Worm (Caenorhabditis elegans) whole organism, L4 larva: ENCODE data around the gene srh-183.
A peak's percentile ranks its signal among the peaks of the same experiment; 100 is the strongest.

Source experiments
- F44E2.7 ChIP-seq: fragments of 200-800 bp; sonication (Bioruptor generic); IDR thresholded peaks from 2 replicates; pipeline ENCODE4 v2.1.2; 2022; ENCODE audit warnings: missing genetic modification characterization, missing compliant biosample characterization
- R02D3.7 ChIP-seq: fragments of 150-350 bp; sonication (generic microtip); optimal IDR thresholded peaks from 3 replicates; lab custom pipeline; 2014; ENCODE audit warnings: missing biosample characterization, missing genetic modification characterization
- T20F7.1 ChIP-seq: fragments of 200-800 bp; sonication (Bioruptor generic); optimal IDR thresholded peaks from 2 replicates; lab custom pipeline; 2018; ENCODE audit warnings: mild to moderate bottlenecking, missing genetic modification characterization, missing compliant biosample characterization
- Y5F2A.4 ChIP-seq: fragments of 200-800 bp; sonication (Bioruptor generic); optimal IDR thresholded peaks from 2 replicates; lab custom pipeline; 2018; ENCODE audit warnings: mild to moderate bottlenecking, missing genetic modification characterization, missing compliant biosample characterization
- ama-1 ChIP-seq: fragments of 150-350 bp; optimal IDR thresholded peaks from 2 replicates; lab custom pipeline; 2014; ENCODE audit warnings: inconsistent platforms, mixed read lengths
- arid-1 ChIP-seq: fragments of 200-800 bp; sonication (Bioruptor generic); conservative IDR thresholded peaks from 2 replicates; pipeline ENCODE4 v1.3.6; 2022; ENCODE audit warnings: missing genetic modification reagents, missing genetic modification characterization, missing compliant biosample characterization
- ceh-20 ChIP-seq: fragments of 200-800 bp; sonication (Bioruptor generic); IDR thresholded peaks from 2 replicates; pipeline ENCODE4 v1.3.6; 2022; ENCODE audit warnings: missing genetic modification reagents, missing genetic modification characterization, missing compliant biosample characterization
- ceh-28 ChIP-seq: fragments of 150-350 bp; optimal IDR thresholded peaks from 2 replicates; lab custom pipeline; 2014; ENCODE audit warnings: missing biosample characterization, missing genetic modification reagents, missing genetic modification characterization
- ceh-32 ChIP-seq: sonication (generic microtip); optimal IDR thresholded peaks from 2 replicates; lab custom pipeline; 2016; ENCODE audit warnings: mild to moderate bottlenecking, missing genetic modification characterization, missing compliant biosample characterization; ENCODE audit not compliant: poor library complexity
- daf-16 ChIP-seq, 3 experiments: sonication (generic microtip); optimal IDR thresholded peaks; 2 replicates each; lab custom pipeline; 2016 to 2017; ENCODE audit warnings: missing genetic modification characterization in 3 of 3, missing genetic modification reagents in 3 of 3, mild to moderate bottlenecking in 2 of 3, missing compliant biosample characterization in 2 of 3, missing biosample characterization in 1 of 3, moderate library complexity in 1 of 3
- dmd-6 ChIP-seq: fragments of 200-800 bp; sonication (Bioruptor generic); IDR thresholded peaks from 2 replicates; pipeline ENCODE4 v1.3.6; 2022; ENCODE audit warnings: missing genetic modification reagents, missing genetic modification characterization, missing compliant biosample characterization
- dmd-8 ChIP-seq: fragments of 200-800 bp; sonication (Bioruptor generic); IDR thresholded peaks from 2 replicates; pipeline ENCODE4 v1.3.6; 2022; ENCODE audit warnings: missing genetic modification characterization, missing compliant biosample characterization
- dpl-1 ChIP-seq: fragments of 150-350 bp; optimal IDR thresholded peaks from 2 replicates; lab custom pipeline; 2014; ENCODE audit warnings: missing biosample characterization, missing genetic modification reagents, missing genetic modification characterization
- duxl-1 ChIP-seq: sonication (generic microtip); optimal IDR thresholded peaks from 2 replicates; lab custom pipeline; 2016; ENCODE audit warnings: mild to moderate bottlenecking, missing genetic modification characterization, moderate library complexity, missing compliant biosample characterization; ENCODE audit not compliant: poor library complexity
- dve-1 ChIP-seq: sonication (generic microtip); optimal IDR thresholded peaks from 2 replicates; lab custom pipeline; 2017; ENCODE audit warnings: antibody characterized with exemption, mild to moderate bottlenecking, missing genetic modification characterization, missing compliant biosample characterization; ENCODE audit not compliant: insufficient read depth
- hmg-1.1 ChIP-seq: fragments of 200-800 bp; sonication (Bioruptor generic); IDR thresholded peaks from 2 replicates; pipeline ENCODE4 v1.3.6; 2022; ENCODE audit warnings: missing genetic modification reagents, missing genetic modification characterization, missing compliant biosample characterization
- lin-1 ChIP-seq: fragments of 200-800 bp; sonication (Bioruptor generic); IDR thresholded peaks from 2 replicates; pipeline ENCODE4 v1.3.6; 2022; ENCODE audit warnings: missing genetic modification reagents, missing genetic modification characterization, missing compliant biosample characterization
- lin-13 ChIP-seq: fragments of 150-350 bp; optimal IDR thresholded peaks from 2 replicates; lab custom pipeline; 2014; ENCODE audit warnings: missing biosample characterization, missing genetic modification reagents, missing genetic modification characterization
- lir-3 ChIP-seq: sonication (generic microtip); optimal IDR thresholded peaks from 2 replicates; lab custom pipeline; 2016; ENCODE audit warnings: mild to moderate bottlenecking, missing genetic modification characterization, missing compliant biosample characterization
- madf-9 ChIP-seq: fragments of 200-800 bp; sonication (Bioruptor generic); conservative IDR thresholded peaks from 2 replicates; pipeline ENCODE4 v1.3.6; 2022; ENCODE audit warnings: missing genetic modification reagents, missing genetic modification characterization, missing compliant biosample characterization
- mdl-1 ChIP-seq, 2 experiments: fragments of 150-350 bp in 1 of 2; sonication (generic microtip) in 1 of 2; optimal IDR thresholded peaks; 2 replicates each; lab custom pipeline; 2014 to 2017; ENCODE audit warnings: missing biosample characterization in 2 of 2, missing genetic modification characterization in 2 of 2
- nhr-102 ChIP-seq: sonication (generic microtip); optimal IDR thresholded peaks from 2 replicates; lab custom pipeline; 2016; ENCODE audit warnings: mild to moderate bottlenecking, missing genetic modification characterization, moderate library complexity, missing compliant biosample characterization
- nhr-28 ChIP-seq: fragments of 150-350 bp; optimal IDR thresholded peaks from 2 replicates; lab custom pipeline; 2014; ENCODE audit warnings: missing biosample characterization, missing genetic modification characterization
- nhr-48 ChIP-seq: sonication (generic microtip); optimal IDR thresholded peaks from 2 replicates; lab custom pipeline; 2016; ENCODE audit warnings: mild to moderate bottlenecking, missing genetic modification characterization, missing compliant biosample characterization
- pha-4 ChIP-seq, 2 experiments: fragments of 150-350 bp in 1 of 2; fragments of 200-800 bp in 1 of 2; sonication (Bioruptor generic) in 1 of 2; IDR thresholded peaks in 1 of 2; optimal IDR thresholded peaks in 1 of 2; 2 replicates each; pipeline versions ENCODE4 v1.3.6 to Lab custom; 2014 to 2022; ENCODE audit warnings: missing genetic modification characterization in 2 of 2, missing genetic modification reagents in 2 of 2, missing biosample characterization in 1 of 2, missing compliant biosample characterization in 1 of 2
- php-3 ChIP-seq: fragments of 200-800 bp; sonication (Bioruptor generic); IDR thresholded peaks from 2 replicates; pipeline ENCODE4 v1.3.6; 2022; ENCODE audit warnings: missing genetic modification reagents, missing genetic modification characterization, missing compliant biosample characterization
- pqm-1 ChIP-seq: sonication (generic microtip); optimal IDR thresholded peaks from 2 replicates; lab custom pipeline; 2017; ENCODE audit warnings: missing biosample characterization, missing genetic modification characterization
- saeg-2 ChIP-seq: fragments of 200-800 bp; sonication (Bioruptor generic); IDR thresholded peaks from 2 replicates; pipeline ENCODE4 v1.3.6; 2022; ENCODE audit warnings: missing genetic modification reagents, missing genetic modification characterization, missing compliant biosample characterization
- set-16 ChIP-seq: fragments of 200-800 bp; sonication (Bioruptor generic); IDR thresholded peaks from 2 replicates; pipeline ENCODE4 v1.3.6; 2022; ENCODE audit warnings: missing genetic modification reagents, missing genetic modification characterization, missing compliant biosample characterization
- snpc-1.2 ChIP-seq: fragments of 200-800 bp; sonication (Bioruptor generic); IDR thresholded peaks from 2 replicates; pipeline ENCODE4 v1.3.6; 2022; ENCODE audit warnings: missing genetic modification reagents, missing genetic modification characterization, missing compliant biosample characterization
- spr-3 ChIP-seq: fragments of 200-800 bp; sonication (Bioruptor generic); optimal IDR thresholded peaks from 2 replicates; lab custom pipeline; 2018; ENCODE audit warnings: mild to moderate bottlenecking, missing genetic modification characterization, missing compliant biosample characterization
- unc-62 ChIP-seq, 3 experiments: fragments of 150-350 bp in 1 of 3; sonication (generic microtip); optimal IDR thresholded peaks in 2 of 3; peaks in 1 of 3; 1 replicate in 1 of 3; 2 replicates in 2 of 3; lab custom pipeline; 2014 to 2017; ENCODE audit warnings: missing biosample characterization in 3 of 3, missing genetic modification characterization in 3 of 3, missing genetic modification reagents in 3 of 3, missing genotype in 1 of 3
- zip-11 ChIP-seq: fragments of 200-800 bp; sonication (Bioruptor generic); IDR thresholded peaks from 2 replicates; pipeline ENCODE4 v1.3.6; 2022; ENCODE audit warnings: missing genetic modification characterization, missing compliant biosample characterization
- zip-2 ChIP-seq: fragments of 150-350 bp; optimal IDR thresholded peaks from 2 replicates; lab custom pipeline; 2014; ENCODE audit warnings: missing biosample characterization, missing genetic modification characterization

srh-183 gene

DNA sequence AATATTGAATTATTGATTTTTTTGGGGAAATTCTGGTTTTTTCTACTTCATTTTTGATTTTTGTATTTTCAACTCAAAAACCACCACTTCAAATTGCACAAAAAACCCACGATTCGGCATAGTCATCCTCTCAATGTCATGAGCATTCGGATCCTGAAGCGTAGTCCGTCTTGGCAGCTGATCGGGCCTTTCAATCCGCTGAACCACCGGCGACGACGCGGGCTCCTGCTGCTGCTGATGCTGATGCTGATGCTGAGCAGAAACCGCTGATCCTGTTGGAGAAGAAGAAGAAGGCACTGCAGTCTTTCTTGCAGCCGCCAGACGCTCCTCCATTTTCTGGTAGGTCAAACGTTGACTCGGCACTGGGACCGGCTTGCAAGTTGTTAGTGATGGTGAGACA, 21.0 kb upstream of the srh-183 start:
- no peak for TF ChIP-seq ceh-32 (tag; lab: Kevin White, UChicago)
- TF ChIP-seq set-16 (GFP tag; lab: Robert Waterston, UW): peak; percentile 79

ce11 chrV:19998203-19998836, 20.2 kb upstream of the srh-183 start:
- TF ChIP-seq Y5F2A.4 (GFP tag; lab: Kevin White, UChicago): no peak
- TF ChIP-seq unc-62 (GFP tag; optimal IDR thresholded peaks at IDR 0.05 in 1 of 2; lab: Kevin White, UChicago): peak in 1 of 2 experiments; percentile 70
- no peak for TF ChIP-seq unc-62 (tag; optimal IDR thresholded peaks at IDR 0.05; lab: Kevin White, UChicago)
- TF ChIP-seq php-3 (GFP tag; lab: Robert Waterston, UW): 0 out of 2 replicates have a peak, but pooled peaks have one; percentile 14
- TF ChIP-seq set-16 (GFP tag; lab: Robert Waterston, UW): no peak
- TF ChIP-seq F44E2.7 (GFP tag; lab: Robert Waterston, UW): peak; percentile 79; the same call in 1 of the 2 replicates
- TF ChIP-seq madf-9: no peak
- TF ChIP-seq ceh-28 (tag; lab: Kevin White, UChicago): peak; percentile 83
- 0 out of 2 replicates have a peak, but pooled peaks have one; percentile 44 for TF ChIP-seq dmd-8
- TF ChIP-seq, all 104 proteins: peak for 5

DNA sequence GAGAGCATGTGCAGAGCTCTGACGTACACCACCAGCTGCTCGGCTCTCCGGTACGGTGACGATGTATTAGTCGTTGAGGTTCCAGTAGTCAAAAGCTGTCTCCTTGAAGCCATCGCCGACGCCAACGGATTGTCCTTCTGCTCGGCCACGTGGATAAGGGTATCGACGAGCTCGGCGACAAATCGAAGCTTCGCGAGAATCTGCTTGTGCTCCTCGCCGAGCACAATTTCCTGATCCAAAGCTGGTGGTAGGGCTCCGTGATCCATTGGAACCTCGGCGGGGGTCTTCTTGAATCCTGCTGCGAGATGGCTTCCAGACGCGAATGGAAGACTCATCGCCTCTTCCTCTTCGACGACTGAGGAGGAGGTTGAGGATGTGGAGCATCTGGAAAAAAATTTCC, 19.4 kb upstream of the srh-183 start:
- TF ChIP-seq snpc-1.2 (GFP tag; lab: Robert Waterston, UW): no peak
- TF ChIP-seq set-16 (GFP tag; lab: Robert Waterston, UW): peak; percentile 83
- 0 out of 2 replicates have a peak, but pooled peaks have one; percentile 10 for TF ChIP-seq hmg-1.1

ce11 chrV:19994665-19995064, 16.5 kb upstream of the srh-183 start:
- TF ChIP-seq pha-4 (GFP tag; IDR thresholded peaks at IDR 0.05; lab: Robert Waterston, UW) (no peak), pha-4 (tag; optimal IDR thresholded peaks at IDR 0.05; lab: Kevin White, UChicago) (no peak), hmg-1.1 (no peak), duxl-1 (tag; lab: Kevin White, UChicago) (no peak), nhr-48 (tag; lab: Kevin White, UChicago) (no peak), nhr-28 (tag; lab: Kevin White, UChicago) (no peak), ama-1 (lab: Kevin White, UChicago) (no peak), zip-11 (no peak), dmd-6 (GFP tag; lab: Robert Waterston, UW) (no peak), daf-16 (GFP tag; optimal IDR thresholded peaks at IDR 0.05; lab: Kevin White, UChicago) (no peak), daf-16 (tag; optimal IDR thresholded peaks at IDR 0.05; lab: Kevin White, UChicago) (peak; percentile 64), nhr-102 (tag; lab: Kevin White, UChicago) (no peak), pqm-1 (tag; lab: Kevin White, UChicago) (peak; percentile 77), unc-62 (GFP tag; optimal IDR thresholded peaks at IDR 0.05 in 1 of 2; lab: Kevin White, UChicago) (peak in 1 of 2 experiments; percentile 27), unc-62 (tag; optimal IDR thresholded peaks at IDR 0.05; lab: Kevin White, UChicago) (no peak), ceh-32 (tag; lab: Kevin White, UChicago) (no peak)

- no peak for TF ChIP-seq zip-2 (tag; lab: Kevin White, UChicago)
- TF ChIP-seq nhr-28 (tag; lab: Kevin White, UChicago): no peak
Observed at ce11 chrV:19994093-19994492, 16.0 kb upstream of the srh-183 start, which contains the start of gene Y60A3A.25. Y60A3A.25 (minus strand) TSS chrV:19994193.

DNA sequence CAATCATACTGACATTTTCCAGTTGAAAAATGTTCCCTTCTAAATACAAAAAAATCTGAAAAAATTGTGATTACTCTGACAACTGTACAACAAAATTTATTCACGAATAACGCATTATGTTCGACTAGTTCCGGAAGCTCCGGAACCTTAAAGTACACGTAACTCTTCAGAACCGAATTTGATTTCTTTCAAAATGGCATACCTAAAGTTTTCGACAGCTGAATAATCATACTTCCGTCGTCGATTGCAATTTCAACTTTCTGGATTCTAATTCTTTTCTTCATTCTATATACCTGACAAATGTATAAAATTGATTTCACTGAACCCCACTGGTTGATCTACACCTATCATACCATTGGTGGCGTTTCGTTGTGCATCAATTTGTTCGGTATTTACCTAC, 9.6 kb upstream of the srh-183 start, which contains the start of gene sri-67:
TSS of gene sri-67 (plus strand) at position 301 of the 400 bp plus-strand sequence.
- TF ChIP-seq spr-3 (no peak), nhr-102 (tag; lab: Kevin White, UChicago) (no peak), arid-1 (GFP tag; lab: Robert Waterston, UW) (no peak), T20F7.1 (GFP tag; lab: Kevin White, UChicago) (no peak), saeg-2 (GFP tag; lab: Robert Waterston, UW) (no peak), dve-1 (tag; lab: Kevin White, UChicago) (no peak), snpc-1.2 (GFP tag; lab: Robert Waterston, UW) (no peak), mdl-1 (tag; optimal IDR thresholded peaks at IDR 0.05; lab: Kevin White, UChicago) (no peak), dmd-6 (GFP tag; lab: Robert Waterston, UW) (no peak), pha-4 (GFP tag; IDR thresholded peaks at IDR 0.05; lab: Robert Waterston, UW) (no peak), pha-4 (tag; optimal IDR thresholded peaks at IDR 0.05; lab: Kevin White, UChicago) (no peak), zip-2 (tag; lab: Kevin White, UChicago) (no peak), php-3 (GFP tag; lab: Robert Waterston, UW) (no peak), ceh-20 (GFP tag; lab: Robert Waterston, UW) (no peak), dpl-1 (GFP tag; lab: Kevin White, UChicago) (no peak), lir-3 (no peak), ceh-28 (tag; lab: Kevin White, UChicago) (no peak), R02D3.7 (no peak), lin-13 (GFP tag; lab: Kevin White, UChicago) (no peak), lin-1 (GFP tag; lab: Robert Waterston, UW) (no peak)
